Worm (Caenorhabditis elegans) whole organism, L4/young adult: ENCODE measurements around the gene F11D11.6.
A peak's percentile ranks its signal among the peaks of the same experiment; 100 is the strongest.

Source experiments
- W03F9.2 ChIP-seq: fragments of 150-350 bp; optimal IDR thresholded peaks from 2 replicates; lab custom pipeline; 2014; ENCODE audit warnings: missing biosample characterization, missing genetic modification characterization
- dao-5 ChIP-seq: sonication (generic microtip); optimal IDR thresholded peaks from 2 replicates; lab custom pipeline; 2016; ENCODE audit warnings: missing genotype, missing genetic modification characterization, moderate library complexity, missing compliant biosample characterization
- him-1 ChIP-seq: sonication (generic microtip); optimal IDR thresholded peaks from 2 replicates; lab custom pipeline; 2016; ENCODE audit warnings: missing genotype, missing genetic modification reagents, missing genetic modification characterization, missing compliant biosample characterization

The F11D11.6 gene

ce11 chrV:18729324-18729924 is 23.5 kb downstream of the F11D11.6 start, which contains the start of gene asp-19:
Gene asp-19 (minus strand): TSS chrV:18729374.
- TF ChIP-seq W03F9.2 = no peak
- TF ChIP-seq him-1 (tag; lab: Kevin White, UChicago) = no peak
- TF ChIP-seq dao-5 (tag; lab: Kevin White, UChicago) = no peak

- no peak for TF ChIP-seq him-1 (tag; lab: Kevin White, UChicago)
- TF ChIP-seq W03F9.2 = no peak
- no peak for TF ChIP-seq dao-5 (tag; lab: Kevin White, UChicago)
These were observed 27.1 kb downstream of the F11D11.6 start for ce11 chrV:18725858-18726257.

ce11 chrV:18724076-18724475 is 28.9 kb downstream of the F11D11.6 start:
- TF ChIP-seq W03F9.2 (no peak), dao-5 (tag; lab: Kevin White, UChicago) (no peak), him-1 (tag; lab: Kevin White, UChicago) (no peak)

ce11 chrV:18723604-18724003 is 29.3 kb downstream of the F11D11.6 start:
- TF ChIP-seq dao-5 (tag; lab: Kevin White, UChicago) (no peak), him-1 (tag; lab: Kevin White, UChicago) (no peak), W03F9.2 (peak; percentile 58)

ce11 chrV:18722510-18723299 is 30.2 kb downstream of the F11D11.6 start:
- TF ChIP-seq W03F9.2 (no peak), him-1 (tag; lab: Kevin White, UChicago) (no peak), dao-5 (tag; lab: Kevin White, UChicago) (no peak)

- TF ChIP-seq him-1 (tag; lab: Kevin White, UChicago) (no peak), W03F9.2 (no peak), dao-5 (tag; lab: Kevin White, UChicago) (no peak)
These were observed 31.1 kb downstream of the F11D11.6 start for ce11 chrV:18721873-18722272.

- TF ChIP-seq W03F9.2 (no peak), him-1 (tag; lab: Kevin White, UChicago) (no peak), dao-5 (tag; lab: Kevin White, UChicago) (no peak)
These were observed 32.9 kb downstream of the F11D11.6 start, which contains the start of gene Y17D7C.2 for ce11 chrV:18719956-18720489. Gene Y17D7C.2 (minus strand): TSS chrV:18719987.

- TF ChIP-seq W03F9.2 (no peak), dao-5 (tag; lab: Kevin White, UChicago) (no peak), him-1 (tag; lab: Kevin White, UChicago) (no peak)
These were observed 33.5 kb downstream of the F11D11.6 start for ce11 chrV:18719412-18719811.

ce11 chrV:18712118-18712517 is 40.8 kb downstream of the F11D11.6 start:
- TF ChIP-seq him-1 (tag; lab: Kevin White, UChicago) = no peak
- no peak for TF ChIP-seq W03F9.2
- no peak for TF ChIP-seq dao-5 (tag; lab: Kevin White, UChicago)

- TF ChIP-seq dao-5 (tag; lab: Kevin White, UChicago) = no peak
- no peak for TF ChIP-seq him-1 (tag; lab: Kevin White, UChicago)
- TF ChIP-seq W03F9.2 = no peak
These were observed 41.6 kb downstream of the F11D11.6 start for ce11 chrV:18711362-18711761.

- TF ChIP-seq him-1 (tag; lab: Kevin White, UChicago) (no peak), dao-5 (tag; lab: Kevin White, UChicago) (no peak), W03F9.2 (no peak)
These were observed 42.9 kb downstream of the F11D11.6 start for ce11 chrV:18710045-18710490.

ce11 chrV:18709203-18709860 is 43.6 kb downstream of the F11D11.6 start, which contains the start of gene Y17D7C.6:
Gene Y17D7C.6 (plus strand): TSS chrV:18709810.
- TF ChIP-seq him-1 (tag; lab: Kevin White, UChicago) (no peak), dao-5 (tag; lab: Kevin White, UChicago) (no peak), W03F9.2 (no peak)

ce11 chrV:18708015-18708414 is 44.9 kb downstream of the F11D11.6 start:
- TF ChIP-seq W03F9.2 (no peak), him-1 (tag; lab: Kevin White, UChicago) (no peak), dao-5 (tag; lab: Kevin White, UChicago) (no peak)
